Fruit fly (Drosophila melanogaster) whole organism, embryonic: ENCODE results near the gene CG7011.

Source experiments
- Antp ChIP-seq: fragments of 200-800 bp; sonication (Bioruptor generic); optimal IDR thresholded peaks from 3 replicates; lab custom pipeline; 2016; ENCODE audit warnings: missing biosample characterization, missing genetic modification characterization
- Blimp-1 ChIP-seq: fragments of 200-800 bp; sonication (Bioruptor generic); optimal IDR thresholded peaks from 3 replicates; lab custom pipeline; 2018; ENCODE audit warnings: missing biosample characterization, missing genetic modification characterization, mild to moderate bottlenecking, moderate library complexity, missing genetic modification reagents
- C15 ChIP-seq: fragments of 200-800 bp; sonication (Bioruptor generic); IDR thresholded peaks from 3 replicates; pipeline ENCODE4 v1.3.6; 2022; ENCODE audit warnings: missing biosample characterization, missing genetic modification characterization
- CG10462 ChIP-seq: fragments of 200-800 bp; sonication (Bioruptor generic); optimal IDR thresholded peaks from 2 replicates; lab custom pipeline; 2016; ENCODE audit warnings: missing biosample characterization, missing genetic modification characterization
- CG11247 ChIP-seq: fragments of 200-800 bp; sonication (Bioruptor generic); IDR thresholded peaks from 2 replicates; pipeline ENCODE4 v1.3.6; 2022; ENCODE audit warnings: missing biosample characterization, missing genetic modification characterization
- CG11456 ChIP-seq: fragments of 200-800 bp; sonication (Bioruptor generic); IDR thresholded peaks from 3 replicates; pipeline ENCODE4 v1.3.6; 2022; ENCODE audit warnings: missing biosample characterization, missing genetic modification characterization
- CG11695 ChIP-seq: fragments of 200-800 bp; sonication (Bioruptor generic); IDR thresholded peaks from 3 replicates; pipeline ENCODE4 v1.3.6; 2022; ENCODE audit warnings: missing biosample characterization, missing genetic modification characterization
- CG12659 ChIP-seq: fragments of 200-800 bp; sonication (Bioruptor generic); optimal IDR thresholded peaks from 3 replicates; lab custom pipeline; 2017; ENCODE audit warnings: mild to moderate bottlenecking, missing biosample characterization, missing genetic modification reagents, missing genetic modification characterization
- CG13424 ChIP-seq: fragments of 200-800 bp; sonication (Bioruptor generic); optimal IDR thresholded peaks from 2 replicates; lab custom pipeline; 2019; ENCODE audit warnings: missing biosample characterization, mild to moderate bottlenecking, missing genetic modification characterization, moderate library complexity
- CG13624 ChIP-seq: fragments of 200-800 bp; sonication (Bioruptor generic); optimal IDR thresholded peaks from 2 replicates; lab custom pipeline; 2016; ENCODE audit warnings: missing biosample characterization, missing genetic modification characterization
- CG15601 ChIP-seq: fragments of 200-800 bp; sonication (Bioruptor generic); optimal IDR thresholded peaks from 3 replicates; lab custom pipeline; 2019; ENCODE audit warnings: missing biosample characterization, mild to moderate bottlenecking, missing genetic modification characterization, moderate library complexity
- CG2120 ChIP-seq: fragments of 200-800 bp; sonication (Bioruptor generic); optimal IDR thresholded peaks from 3 replicates; lab custom pipeline; 2016; ENCODE audit warnings: missing biosample characterization, missing genetic modification characterization
- CG2199 ChIP-seq: fragments of 200-800 bp; sonication (Bioruptor generic); IDR thresholded peaks from 3 replicates; pipeline ENCODE4 v1.3.6; 2022; ENCODE audit warnings: missing biosample characterization, missing genetic modification characterization
- CG2678 ChIP-seq: fragments of 200-800 bp; sonication (Bioruptor generic); optimal IDR thresholded peaks from 3 replicates; lab custom pipeline; 2019; ENCODE audit warnings: missing biosample characterization, mild to moderate bottlenecking, missing genetic modification characterization, moderate library complexity
- CG30403 ChIP-seq: fragments of 200-800 bp; sonication (Bioruptor generic); optimal IDR thresholded peaks from 3 replicates; lab custom pipeline; 2016; ENCODE audit warnings: missing biosample characterization, missing genetic modification characterization
- CG3407 ChIP-seq: fragments of 200-800 bp; sonication (Bioruptor generic); optimal IDR thresholded peaks from 2 replicates; lab custom pipeline; 2018; ENCODE audit warnings: missing biosample characterization, mild to moderate bottlenecking, missing genetic modification characterization
- CG34224 ChIP-seq: fragments of 200-800 bp; sonication (Bioruptor generic); IDR thresholded peaks from 3 replicates; pipeline ENCODE4 v1.3.6; 2022; ENCODE audit warnings: missing biosample characterization, missing genetic modification characterization; ENCODE audit not compliant: partially characterized antibody
- CG7556 ChIP-seq: fragments of 200-800 bp; sonication (Bioruptor generic); optimal IDR thresholded peaks from 2 replicates; lab custom pipeline; 2017; ENCODE audit warnings: missing biosample characterization, mild to moderate bottlenecking, missing genetic modification characterization
- Dfd ChIP-seq, 2 experiments: fragments of >200 bp; optimal IDR thresholded peaks; 2 replicates each; lab custom pipeline; 2017; ENCODE audit warnings: missing biosample characterization in 2 of 2, missing genetic modification characterization in 2 of 2
- Doc2 ChIP-seq: fragments of 200-800 bp; sonication (Bioruptor generic); IDR thresholded peaks from 2 replicates; pipeline ENCODE4 v1.3.6; 2022; ENCODE audit warnings: missing biosample characterization, missing genetic modification characterization
- Eip74EF ChIP-seq, 2 experiments: fragments of 200-800 bp in 1 of 2; fragments of >200 bp in 1 of 2; sonication (Bioruptor generic) in 1 of 2; optimal IDR thresholded peaks; 2 replicates each; lab custom pipeline; 2017 to 2019; ENCODE audit warnings: missing biosample characterization in 2 of 2, missing genetic modification characterization in 2 of 2, mild to moderate bottlenecking in 1 of 2, moderate library complexity in 1 of 2
- Fer3 ChIP-seq: fragments of 200-800 bp; sonication (Bioruptor generic); optimal IDR thresholded peaks from 2 replicates; lab custom pipeline; 2018; ENCODE audit warnings: missing biosample characterization, mild to moderate bottlenecking, missing genetic modification characterization, moderate library complexity
- Hr51 ChIP-seq, 2 experiments: fragments of 200-800 bp; sonication (Bioruptor generic); optimal IDR thresholded peaks; 2 replicates in 1 of 2; 3 replicates in 1 of 2; lab custom pipeline; 2016 to 2018; ENCODE audit warnings: missing biosample characterization in 2 of 2, missing genetic modification characterization in 2 of 2, mild to moderate bottlenecking in 1 of 2, moderate library complexity in 1 of 2
- Lhr ChIP-seq: fragments of 200-800 bp; sonication (Bioruptor generic); optimal IDR thresholded peaks from 3 replicates; lab custom pipeline; 2017; ENCODE audit warnings: mild to moderate bottlenecking, missing biosample characterization, missing genetic modification reagents, missing genetic modification characterization
- MBD-R2 ChIP-seq: fragments of 200-800 bp; sonication (Bioruptor generic); IDR thresholded peaks from 2 replicates; pipeline ENCODE4 v1.3.6; 2022; ENCODE audit warnings: missing biosample characterization, missing genetic modification characterization
- Mad ChIP-seq: fragments of 200-800 bp; sonication (Bioruptor generic); optimal IDR thresholded peaks from 2 replicates; lab custom pipeline; 2016; ENCODE audit warnings: missing biosample characterization, missing genetic modification characterization
- Mes4 ChIP-seq: fragments of 200-800 bp; sonication (Bioruptor generic); optimal IDR thresholded peaks from 2 replicates; lab custom pipeline; 2016; ENCODE audit warnings: missing biosample characterization, missing genetic modification characterization
- Mrtf ChIP-seq: fragments of 200-800 bp; sonication (Bioruptor generic); IDR thresholded peaks from 3 replicates; pipeline ENCODE4 v1.3.6; 2022; ENCODE audit warnings: missing biosample characterization, missing genetic modification characterization
- Neu2 ChIP-seq: fragments of 200-800 bp; sonication (Bioruptor generic); optimal IDR thresholded peaks from 3 replicates; lab custom pipeline; 2016; ENCODE audit warnings: missing biosample characterization, missing genetic modification characterization, borderline replicate concordance
- Nf-YB ChIP-seq: fragments of 200-800 bp; sonication (Bioruptor generic); optimal IDR thresholded peaks from 3 replicates; lab custom pipeline; 2019; ENCODE audit warnings: missing biosample characterization, mild to moderate bottlenecking, missing genetic modification characterization, moderate library complexity
- Oaz ChIP-seq: fragments of 200-800 bp; sonication (Bioruptor generic); IDR thresholded peaks from 2 replicates; pipeline ENCODE4 v1.3.6; 2022; ENCODE audit warnings: missing biosample characterization, missing genetic modification characterization
- Rx ChIP-seq: fragments of 200-800 bp; sonication (Bioruptor generic); IDR thresholded peaks from 2 replicates; pipeline ENCODE4 v1.3.6; 2022; ENCODE audit warnings: missing biosample characterization, missing genetic modification characterization
- Sox102F ChIP-seq: fragments of 200-800 bp; sonication (Bioruptor generic); optimal IDR thresholded peaks from 2 replicates; lab custom pipeline; 2018; ENCODE audit warnings: missing biosample characterization, mild to moderate bottlenecking, missing genetic modification characterization, moderate library complexity
- Spps ChIP-seq: fragments of 200-800 bp; sonication (Bioruptor generic); optimal IDR thresholded peaks from 2 replicates; lab custom pipeline; 2018; ENCODE audit warnings: missing biosample characterization, mild to moderate bottlenecking, missing genetic modification characterization
- ab ChIP-seq: fragments of 200-800 bp; sonication (Bioruptor generic); optimal IDR thresholded peaks from 2 replicates; lab custom pipeline; 2016; ENCODE audit warnings: missing biosample characterization, missing genetic modification characterization
- cas ChIP-seq: fragments of 200-800 bp; sonication (Bioruptor generic); IDR thresholded peaks from 2 replicates; pipeline ENCODE4 v1.3.6; 2022; ENCODE audit warnings: missing biosample characterization, missing genetic modification characterization
- cato ChIP-seq: fragments of 200-800 bp; sonication (Bioruptor generic); optimal IDR thresholded peaks from 2 replicates; lab custom pipeline; 2016; ENCODE audit warnings: missing biosample characterization, missing genetic modification characterization, borderline replicate concordance
- dysf ChIP-seq: fragments of 200-800 bp; sonication (Bioruptor generic); IDR thresholded peaks from 3 replicates; pipeline ENCODE4 v1.3.6; 2022; ENCODE audit warnings: missing biosample characterization, missing genetic modification characterization
- gcm2 ChIP-seq: fragments of 200-800 bp; sonication (Bioruptor generic); optimal IDR thresholded peaks from 2 replicates; lab custom pipeline; 2016; ENCODE audit warnings: missing biosample characterization, missing genetic modification characterization
- hb ChIP-seq: fragments of 200-800 bp; sonication (Bioruptor generic); IDR thresholded peaks from 3 replicates; pipeline ENCODE4 v1.3.6; 2022; ENCODE audit warnings: missing biosample characterization, missing genetic modification characterization; ENCODE audit not compliant: partially characterized antibody
- hbn ChIP-seq: fragments of 200-800 bp; sonication (Bioruptor generic); IDR thresholded peaks from 2 replicates; pipeline ENCODE4 v1.3.6; 2022; ENCODE audit warnings: missing biosample characterization, missing genetic modification characterization; ENCODE audit not compliant: partially characterized antibody
- inv ChIP-seq: fragments of 200-800 bp; sonication (Bioruptor generic); IDR thresholded peaks from 2 replicates; pipeline ENCODE4 v1.3.6; 2022; ENCODE audit warnings: missing biosample characterization, missing genetic modification characterization; ENCODE audit not compliant: partially characterized antibody
- kah ChIP-seq: fragments of 200-800 bp; sonication (Bioruptor generic); optimal IDR thresholded peaks from 2 replicates; lab custom pipeline; 2018; ENCODE audit warnings: missing biosample characterization, mild to moderate bottlenecking, missing genetic modification characterization
- kay ChIP-seq: fragments of 200-800 bp; sonication (Bioruptor generic); optimal IDR thresholded peaks from 2 replicates; lab custom pipeline; 2016; ENCODE audit warnings: missing biosample characterization, missing genetic modification characterization
- phol ChIP-seq: fragments of 200-800 bp; sonication (Bioruptor generic); optimal IDR thresholded peaks from 3 replicates; lab custom pipeline; 2018; ENCODE audit warnings: missing biosample characterization, mild to moderate bottlenecking, missing genetic modification characterization, moderate library complexity
- pnt ChIP-seq: fragments of 200-800 bp; sonication (Bioruptor generic); optimal IDR thresholded peaks from 3 replicates; lab custom pipeline; 2016; ENCODE audit warnings: missing biosample characterization, missing genetic modification characterization
- prd ChIP-seq, 3 experiments: fragments of >200 bp in 2 of 3; fragments of 200-800 bp in 1 of 3; sonication (Bioruptor generic) in 1 of 3; optimal IDR thresholded peaks in 2 of 3; IDR thresholded peaks in 1 of 3; 2 replicates in 2 of 3; 3 replicates in 1 of 3; pipeline versions ENCODE4 v1.3.6 to Lab custom; 2017 to 2022; ENCODE audit warnings: missing biosample characterization in 1 of 3, missing genetic modification characterization in 1 of 3
- sens ChIP-seq: fragments of 200-800 bp; sonication (Bioruptor generic); peaks from one replicate; lab custom pipeline; 2016; ENCODE audit warnings: missing biosample characterization, missing genetic modification characterization
- so ChIP-seq: fragments of 200-800 bp; sonication (Bioruptor generic); IDR thresholded peaks from 3 replicates; pipeline ENCODE4 v1.3.6; 2022; ENCODE audit warnings: missing biosample characterization, missing genetic modification characterization
- tap ChIP-seq: fragments of 200-800 bp; optimal IDR thresholded peaks from 3 replicates; lab custom pipeline; 2019; ENCODE audit warnings: missing biosample characterization, mild to moderate bottlenecking, missing genetic modification characterization, moderate library complexity

The CG7011 gene

dm6 chr3L:15161549-15161948 is 1.9 kb downstream of the CG7011 start, which contains the start of gene CG6878 (continued):
- TF ChIP-seq CG12659 (GFP tag; lab: Kevin White, UChicago) (peak; percentile 63), CG15601 (tag; lab: Kevin White, UChicago) (peak; percentile 37), Eip74EF (GFP tag; optimal IDR thresholded peaks at IDR 0.05; lab: Kevin White, UChicago) (no peak), Mes4 (GFP tag; lab: Kevin White, UChicago) (no peak), Lhr (peak; percentile 54), CG30403 (GFP tag; lab: Kevin White, UChicago) (peak; percentile 20), inv (GFP tag; lab: Robert Waterston, UW) (no peak), ab (GFP tag; lab: Kevin White, UChicago) (no peak), CG2678 (no peak), Hr51 (GFP tag; optimal IDR thresholded peaks at IDR 0.05; lab: Kevin White, UChicago) (peak in 1 of 2 experiments; percentile 29), kay (no peak), CG34224 (GFP tag; lab: Robert Waterston, UW) (0 out of 3 replicates have a peak, but pooled peaks have one; percentile 29), pnt (GFP tag; lab: Kevin White, UChicago) (no peak), Mrtf (GFP tag; lab: Robert Waterston, UW) (no peak), tap (tag; lab: Kevin White, UChicago) (peak; percentile 32), CG10462 (GFP tag; lab: Kevin White, UChicago) (no peak), so (no peak), hb (GFP tag; lab: Robert Waterston, UW) (no peak), CG2120 (GFP tag; lab: Kevin White, UChicago) (no peak), CG11456 (GFP tag; lab: Robert Waterston, UW) (peak; percentile 70; the same call in 2 of the 3 replicates), MBD-R2 (GFP tag; lab: Robert Waterston, UW) (peak; percentile 94), CG3407 (GFP tag; lab: Kevin White, UChicago) (peak; percentile 4), gcm2 (no peak), phol (tag; lab: Kevin White, UChicago) (peak; percentile 47), C15 (GFP tag; lab: Robert Waterston, UW) (no peak), cato (GFP tag; lab: Kevin White, UChicago) (no peak), Neu2 (GFP tag; lab: Kevin White, UChicago) (no peak), dysf (no peak), Antp (GFP tag; lab: Kevin White, UChicago) (no peak), Mad (GFP tag; lab: Kevin White, UChicago) (no peak), Doc2 (GFP tag; lab: Robert Waterston, UW) (no peak), CG13624 (GFP tag; lab: Kevin White, UChicago) (no peak), CG2199 (GFP tag; lab: Robert Waterston, UW) (no peak; the same call in 2 of the 3 replicates), Nf-YB (GFP tag; lab: Kevin White, UChicago) (no peak), Sox102F (GFP tag; lab: Kevin White, UChicago) (no peak), prd (optimal IDR thresholded peaks at IDR 0.05; lab: Kevin White, UChicago) (no peak), prd (GFP tag; IDR thresholded peaks at IDR 0.05; lab: Robert Waterston, UW) (no peak), Dfd (GFP tag; optimal IDR thresholded peaks at IDR 0.05; lab: Kevin White, UChicago) (no peak), cas (GFP tag; lab: Robert Waterston, UW) (no peak), CG11695 (no peak), Blimp-1 (no peak), Oaz (GFP tag; lab: Robert Waterston, UW) (no peak), hbn (GFP tag; lab: Robert Waterston, UW) (no peak), CG13424 (tag; lab: Kevin White, UChicago) (no peak), Rx (GFP tag; lab: Robert Waterston, UW) (no peak), CG11247 (no peak), CG7556 (GFP tag; lab: Kevin White, UChicago) (no peak), kah (GFP tag; lab: Kevin White, UChicago) (peak; percentile 27), Fer3 (tag; lab: Kevin White, UChicago) (peak; percentile 2), Spps (tag; lab: Kevin White, UChicago) (no peak), sens (GFP tag; lab: Kevin White, UChicago) (peak; percentile 56)
